Fruit fly (Drosophila melanogaster) whole organism, embryonic: ENCODE data around the gene CG14694.

Experiments
- Sin3A ChIP-seq: fragments of >200 bp; optimal IDR thresholded peaks from 2 replicates; lab custom pipeline; 2018
- vfl ChIP-seq: fragments of 200-800 bp; sonication (Bioruptor generic); optimal IDR thresholded peaks from 2 replicates; lab custom pipeline; 2016; ENCODE audit warnings: missing biosample characterization, missing genetic modification characterization

- TF ChIP-seq Sin3A (lab: Kevin White, UChicago) (no peak), vfl (GFP tag; lab: Kevin White, UChicago) (no peak)
These were observed 7.3 kb downstream of the CG14694 start, which contains the start of gene CG4565 for dm6 chr3R:10852232-10852774.
